Worm (Caenorhabditis elegans) whole organism, L1 larva: ENCODE results near the gene C15H9.11.

Experiments
- elt-3 ChIP-seq, 6 experiments: fragments of 150-350 bp in 1 of 6; sonication (generic microtip); optimal IDR thresholded peaks; 2 replicates each; lab custom pipeline; 2017 to 2018; ENCODE audit warnings: missing biosample characterization in 6 of 6, missing genetic modification characterization in 6 of 6, inconsistent platforms in 1 of 6
- nhr-28 ChIP-seq: fragments of 150-350 bp; optimal IDR thresholded peaks from 2 replicates; lab custom pipeline; 2014; ENCODE audit warnings: missing biosample characterization, missing genetic modification characterization

DNA sequence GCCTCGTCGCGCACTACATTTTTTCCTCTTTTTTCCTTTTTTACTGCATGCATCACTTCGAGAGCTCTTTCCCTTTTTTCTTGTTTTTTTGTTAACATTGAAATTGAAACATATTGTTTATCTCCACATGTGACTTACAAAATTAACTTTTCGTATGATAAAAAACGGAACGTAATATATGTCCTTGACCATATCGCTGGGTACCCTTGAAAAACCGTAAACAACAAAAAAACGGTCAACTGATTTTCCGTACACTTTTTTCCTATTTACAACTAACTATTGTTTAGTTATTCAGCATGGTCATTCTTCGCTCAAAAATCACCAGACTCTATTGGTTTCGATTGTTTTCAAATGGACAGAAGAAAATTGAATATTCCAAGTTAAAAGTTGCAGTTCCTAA is 18.8 kb upstream of the C15H9.11 start, which contains the start of gene nnt-1:
- TF ChIP-seq elt-3 (tag; optimal IDR thresholded peaks at IDR 0.05; lab: Kevin White, UChicago) (peak in 1 of 6 experiments; percentile 40), nhr-28 (tag; lab: Kevin White, UChicago) (no peak)
